Fruit fly (Drosophila melanogaster): ENCODE measurements around the gene CG14204.

The CG14204 gene

DNA sequence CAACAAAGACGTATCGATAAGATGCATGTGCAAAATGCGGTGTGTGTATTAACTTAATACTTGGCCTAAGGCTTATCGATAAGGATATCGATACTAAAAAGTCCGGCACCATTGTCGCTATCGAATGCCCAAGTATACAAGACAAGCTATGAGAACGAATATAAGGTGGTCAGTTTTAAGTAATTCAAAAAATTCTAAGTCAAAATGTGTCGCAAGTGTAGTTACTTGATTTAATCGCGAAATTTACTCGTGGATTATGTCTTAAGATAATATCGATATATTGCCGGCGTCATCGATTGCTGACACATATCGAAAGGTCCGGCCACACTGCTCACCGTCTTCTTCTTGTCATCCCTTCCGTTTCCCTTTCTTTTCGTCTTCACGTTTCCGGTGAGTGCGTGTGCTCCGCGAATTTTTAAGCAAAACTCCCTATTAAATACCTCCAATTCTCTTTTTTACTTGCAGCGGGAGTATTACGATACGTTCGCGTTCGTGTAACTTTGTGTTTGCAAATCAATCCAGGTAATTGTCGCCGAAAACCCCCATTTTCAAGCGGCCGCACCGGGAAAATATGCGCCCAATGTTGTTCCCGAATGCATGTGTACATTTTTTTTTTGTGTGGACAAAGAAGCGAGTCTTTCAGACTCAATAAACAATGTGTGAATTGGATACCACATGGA lies 14.4 kb downstream of the CG14204 start, which contains the start of gene RpS10b (continued):
- TF ChIP-seq fd64A (GFP tag; optimal IDR thresholded peaks at IDR 0.05) (peak; percentile 95), usp (GFP tag; optimal IDR thresholded peaks at IDR 0.05) (no peak), Atf-2 (GFP tag; optimal IDR thresholded peaks at IDR 0.05) (peak; percentile 84), CG3407 (GFP tag; optimal IDR thresholded peaks at IDR 0.05) (peak; percentile 86), CG11085 (GFP tag; IDR thresholded peaks at IDR 0.05) (peak; percentile 78), sr (GFP tag; IDR thresholded peaks at IDR 0.05) (peak; percentile 88), ac (GFP tag; optimal IDR thresholded peaks at IDR 0.05) (peak; percentile 93), CG6689 (GFP tag; IDR thresholded peaks at IDR 0.05) (peak; percentile 70), CG17328 (GFP tag; IDR thresholded peaks at IDR 0.05) (peak; percentile 89), CG32532 (GFP tag; IDR thresholded peaks at IDR 0.05) (peak; percentile 96), lmd (GFP tag; IDR thresholded peaks at IDR 0.05) (peak; percentile 65), Hr51 (GFP tag; optimal IDR thresholded peaks at IDR 0.05) (peak; percentile 78), CG16863 (GFP tag; optimal IDR thresholded peaks at IDR 0.05) (peak; percentile 83), Dad (GFP tag; optimal IDR thresholded peaks at IDR 0.05) (peak; percentile 89), ase (GFP tag; IDR thresholded peaks at IDR 0.05) (peak; percentile 78), GATAe (GFP tag; conservative IDR thresholded peaks at IDR 0.05) (no peak), chinmo (GFP tag; IDR thresholded peaks at IDR 0.05; ENCODE audit: partially characterized antibody) (peak; percentile 92; the same call in 3 of the 4 replicates), Ets97D (GFP tag; optimal IDR thresholded peaks at IDR 0.05) (peak; percentile 99), YL-1 (GFP tag; optimal IDR thresholded peaks at IDR 0.05) (peak; percentile 99), sens (GFP tag) (peak; percentile 96), al (GFP tag; IDR thresholded peaks at IDR 0.05) (peak; percentile 63), klu (GFP tag; IDR thresholded peaks at IDR 0.05) (peak; percentile 17; the same call in 1 of the 2 replicates), Hr78 (GFP tag; optimal IDR thresholded peaks at IDR 0.05) (peak in 1 of 2 experiments; percentile 50), CG15514 (GFP tag; optimal IDR thresholded peaks at IDR 0.05) (peak; percentile 92), CG4282 (GFP tag; optimal IDR thresholded peaks at IDR 0.05) (no peak), Ada2b (GFP tag; IDR thresholded peaks at IDR 0.05) (no peak), Awh (GFP tag; IDR thresholded peaks at IDR 0.05) (peak; percentile 82), Med (GFP tag) (peak; percentile 99), CG34224 (GFP tag; IDR thresholded peaks at IDR 0.05; ENCODE audit: partially characterized antibody) (peak; percentile 88), CG30020 (tag; optimal IDR thresholded peaks at IDR 0.05) (peak; percentile 69), CG18476 (GFP tag; optimal IDR thresholded peaks at IDR 0.05) (peak; percentile 70), pho (GFP tag; optimal IDR thresholded peaks at IDR 0.05) (peak; percentile 85), CG12236 (GFP tag; optimal IDR thresholded peaks at IDR 0.05) (peak; percentile 88), CG10979 (tag; optimal IDR thresholded peaks at IDR 0.05) (peak; percentile 77), wor (GFP tag; IDR thresholded peaks at IDR 0.05) (peak; percentile 50), CG7357 (GFP tag; IDR thresholded peaks at IDR 0.05) (peak; percentile 57; the same call in 1 of the 3 replicates), CG5953 (GFP tag; IDR thresholded peaks at IDR 0.05) (peak; percentile 74), ap (GFP tag; IDR thresholded peaks at IDR 0.05) (peak; percentile 71), E2f1 (GFP tag; IDR thresholded peaks at IDR 0.05) (peak; percentile 70), tup (GFP tag; optimal IDR thresholded peaks at IDR 0.05) (no peak), fru (optimal IDR thresholded peaks at IDR 0.05) (no peak), CG9932 (GFP tag; IDR thresholded peaks at IDR 0.05) (peak; percentile 55), CG9727 (GFP tag; optimal IDR thresholded peaks at IDR 0.05) (peak; percentile 97), CG1024 (GFP tag; IDR thresholded peaks at IDR 0.05) (peak; percentile 70), Meics (GFP tag; optimal IDR thresholded peaks at IDR 0.05) (peak; percentile 96), pnt (GFP tag; optimal IDR thresholded peaks at IDR 0.05) (no peak), p53 (GFP tag; optimal IDR thresholded peaks at IDR 0.05) (peak; percentile 83), CG11560 (tag; IDR thresholded peaks at IDR 0.05) (peak; percentile 73; the same call in 1 of the 3 replicates), CG15479 (GFP tag; optimal IDR thresholded peaks at IDR 0.05) (peak; percentile 53), cad (GFP tag; optimal IDR thresholded peaks at IDR 0.05) (no peak), CG11504 (tag; optimal IDR thresholded peaks at IDR 0.05) (peak; percentile 77)
